Worm (Caenorhabditis elegans): ENCODE measurements around the gene ZC477.7.

ce11 chrIV:7149020-7149601 is 37.9 kb upstream of the ZC477.7 start, which contains the start of gene C34D4.4:
- no peak for TF ChIP-seq nfya-1 (tag; optimal IDR thresholded peaks at IDR 0.05; ENCODE audit: borderline replicate concordance, insufficient read depth)
- no peak for TF ChIP-seq ekl-4 (GFP tag; IDR thresholded peaks at IDR 0.05)
- TF ChIP-seq ztf-25 (GFP tag; IDR thresholded peaks at IDR 0.05), result no peak
- peak; percentile 27 for TF ChIP-seq lin-54 (GFP tag; optimal IDR thresholded peaks at IDR 0.05)
- no peak for TF ChIP-seq snpc-4 (GFP tag; optimal IDR thresholded peaks at IDR 0.05)
- TF ChIP-seq snpc-4 (tag; optimal IDR thresholded peaks at IDR 0.05), result peak in 2 of 4 experiments; percentile 42 to 54
- no peak for TF ChIP-seq snpc-1.3 (tag; optimal IDR thresholded peaks at IDR 0.05; ENCODE audit: insufficient read depth)
- TF ChIP-seq nfya-2 (GFP tag; IDR thresholded peaks at IDR 0.05), result no peak
- 0 out of 2 replicates have a peak, but pooled peaks have one; percentile 21 for TF ChIP-seq pbrm-1 (GFP tag; IDR thresholded peaks at IDR 0.05)

All from whole organism, young adult.